Worm (Caenorhabditis elegans): ENCODE measurements around the gene C14C6.8.

Gene C14C6.8

DNA sequence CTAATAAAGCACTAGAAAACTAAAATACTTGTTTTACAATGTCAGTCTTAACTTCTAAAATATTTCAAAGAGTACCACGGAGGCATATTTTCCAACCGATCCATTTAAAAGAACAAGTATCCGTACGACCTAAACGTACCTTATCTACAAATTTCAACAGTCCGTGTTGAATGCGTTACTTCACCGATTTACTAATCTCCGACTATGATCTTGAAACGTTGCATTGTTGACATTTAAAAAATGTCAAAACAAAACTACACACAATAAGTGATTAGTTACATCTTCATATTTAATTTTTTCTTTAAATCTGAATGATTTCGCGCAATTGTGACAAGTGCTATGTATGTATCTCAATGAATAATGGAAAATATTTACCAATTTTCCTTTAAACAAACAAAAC lies 44.9 kb upstream of the C14C6.8 start:
- TF ChIP-seq ceh-45 (GFP tag; IDR thresholded peaks at IDR 0.05) = no peak

DNA sequence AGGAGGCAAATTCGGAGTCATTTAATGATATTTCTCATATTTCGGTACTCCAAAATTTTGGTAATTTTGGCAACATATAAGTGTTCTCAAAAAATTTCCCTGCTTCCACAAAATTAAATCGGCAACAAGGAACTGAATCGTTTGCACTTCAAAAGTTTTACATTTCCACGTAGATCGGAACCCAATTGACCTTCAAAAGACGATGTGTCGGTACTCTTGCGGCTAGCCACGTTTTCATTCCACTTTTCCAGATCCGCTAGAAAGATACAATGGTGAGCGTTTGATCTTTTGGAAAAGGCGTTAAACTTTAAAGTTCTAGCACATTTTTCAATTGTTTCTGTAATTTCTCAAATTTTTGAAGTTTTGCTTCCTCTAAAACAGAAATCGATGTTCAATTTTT lies 44.0 kb upstream of the C14C6.8 start:
- no peak for TF ChIP-seq K02D7.2 (tag; optimal IDR thresholded peaks at IDR 0.05)
- TF ChIP-seq hlh-13 (GFP tag; optimal IDR thresholded peaks at IDR 0.05) = no peak
- no peak for TF ChIP-seq pax-1 (tag; optimal IDR thresholded peaks at IDR 0.05)
- no peak for TF ChIP-seq npax-4 (tag; optimal IDR thresholded peaks at IDR 0.05)
- TF ChIP-seq hlh-15 (tag; optimal IDR thresholded peaks at IDR 0.05) = no peak
- no peak for TF ChIP-seq ets-4 (tag; optimal IDR thresholded peaks at IDR 0.05)
- no peak for TF ChIP-seq ceh-45 (GFP tag; IDR thresholded peaks at IDR 0.05)
- TF ChIP-seq madf-2 (tag; optimal IDR thresholded peaks at IDR 0.05) = no peak
- TF ChIP-seq pqm-1 (tag; optimal IDR thresholded peaks at IDR 0.05) = no peak
- no peak for TF ChIP-seq tbx-7 (tag; optimal IDR thresholded peaks at IDR 0.05)
- TF ChIP-seq ceh-48 (tag; optimal IDR thresholded peaks at IDR 0.05) = no peak
- no peak for TF ChIP-seq mec-3 (tag; optimal IDR thresholded peaks at IDR 0.05; ENCODE audit: borderline replicate concordance)
- no peak for TF ChIP-seq fkh-10 (GFP tag; optimal IDR thresholded peaks at IDR 0.05)
- TF ChIP-seq ceh-9 (tag; optimal IDR thresholded peaks at IDR 0.05) = no peak
- no peak for TF ChIP-seq ref-2 (tag; optimal IDR thresholded peaks at IDR 0.05)

DNA sequence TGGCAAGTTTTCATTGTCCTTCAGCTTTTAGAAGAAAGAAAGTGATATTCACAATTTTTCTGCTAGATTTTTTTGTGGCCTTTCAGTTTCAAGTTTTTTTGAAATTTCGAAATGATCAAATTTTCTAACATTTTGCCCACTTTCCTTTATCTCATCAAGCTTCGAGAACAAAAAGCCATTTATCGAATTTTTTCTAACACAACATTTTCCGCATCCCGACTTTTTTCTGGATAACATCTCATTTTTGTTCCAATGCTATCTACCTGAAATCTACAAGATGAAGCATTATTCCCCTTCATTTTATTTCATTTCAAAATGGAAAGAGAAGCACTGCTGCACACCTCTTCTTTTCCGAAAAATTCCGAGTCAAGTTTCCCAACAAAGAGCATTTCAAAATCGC lies 40.0 kb upstream of the C14C6.8 start, which contains the start of gene ZK488.5:
ZK488.5 (plus strand) TSS at position 301 of the 400 bp plus-strand sequence.
- TF ChIP-seq K02D7.2 (tag; optimal IDR thresholded peaks at IDR 0.05) (no peak), hlh-15 (tag; optimal IDR thresholded peaks at IDR 0.05) (no peak), rnt-1 (tag; optimal IDR thresholded peaks at IDR 0.05) (no peak), unc-86 (tag; optimal IDR thresholded peaks at IDR 0.05) (no peak), pha-2 (tag; optimal IDR thresholded peaks at IDR 0.05) (no peak), unc-55 (GFP tag; optimal IDR thresholded peaks at IDR 0.05) (no peak), npax-4 (tag; optimal IDR thresholded peaks at IDR 0.05) (no peak), T23F11.4 (GFP tag; optimal IDR thresholded peaks at IDR 0.05) (no peak), lim-6 (tag; optimal IDR thresholded peaks at IDR 0.05) (no peak)

DNA sequence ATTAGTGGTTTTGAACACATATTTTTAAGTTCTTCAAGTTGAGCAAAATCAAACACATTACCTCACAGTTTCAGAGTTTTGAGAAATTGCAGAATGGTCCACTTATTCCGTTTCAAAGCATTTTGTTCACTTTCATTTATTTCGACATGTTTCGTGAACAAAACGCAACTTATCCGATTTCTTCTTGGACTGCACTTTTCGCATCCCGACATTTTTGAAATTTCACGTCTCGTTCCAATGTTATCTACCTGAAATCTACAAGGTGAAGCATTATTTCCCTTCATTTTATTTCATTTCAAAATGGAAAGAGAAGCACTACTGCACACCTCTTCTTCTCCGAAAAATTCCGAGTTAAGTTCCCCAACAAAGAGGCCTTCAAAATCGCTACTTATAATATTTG lies 37.2 kb upstream of the C14C6.8 start, which contains the start of gene ZK488.6:
ZK488.6 (plus strand) TSS at position 301 of the 400 bp plus-strand sequence.
- TF ChIP-seq ceh-48 (tag; optimal IDR thresholded peaks at IDR 0.05) (no peak), unc-42 (tag; optimal IDR thresholded peaks at IDR 0.05) (no peak), ref-2 (tag; optimal IDR thresholded peaks at IDR 0.05) (no peak), ceh-14 (tag; optimal IDR thresholded peaks at IDR 0.05) (no peak)

DNA sequence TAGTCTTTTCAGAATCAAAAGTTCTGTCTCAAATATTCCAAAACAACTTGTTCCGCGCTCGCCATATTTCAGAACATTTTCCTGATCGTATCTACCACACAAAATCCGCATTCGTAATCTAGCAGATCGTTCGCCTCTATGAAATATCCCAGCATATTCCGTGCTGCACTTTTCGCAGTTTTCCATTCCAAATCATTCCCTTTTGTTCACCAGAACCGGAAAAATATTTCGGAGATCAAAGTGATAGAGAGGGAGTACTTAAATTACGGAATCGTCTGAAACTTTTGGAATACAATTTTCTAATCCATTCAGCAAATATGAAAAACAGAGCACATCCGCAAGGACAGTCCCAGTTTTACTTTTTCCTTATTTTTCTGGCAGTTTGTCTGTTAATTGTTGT lies 34.9 kb upstream of the C14C6.8 start, which contains the start of gene K06H6.1:
K06H6.1 (plus strand) TSS at position 301 of the 400 bp plus-strand sequence.
- no peak for TF ChIP-seq syd-9 (tag; optimal IDR thresholded peaks at IDR 0.05)
- TF ChIP-seq ref-2 (tag; optimal IDR thresholded peaks at IDR 0.05) = no peak
- no peak for TF ChIP-seq mec-3 (tag; optimal IDR thresholded peaks at IDR 0.05; ENCODE audit: borderline replicate concordance)
- no peak for TF ChIP-seq pha-4 (tag; optimal IDR thresholded peaks at IDR 0.05)
- no peak for TF ChIP-seq sox-2 (GFP tag; IDR thresholded peaks at IDR 0.05)
- TF ChIP-seq C08G9.2 (tag; optimal IDR thresholded peaks at IDR 0.05) = no peak
- no peak for TF ChIP-seq lin-11 (tag; optimal IDR thresholded peaks at IDR 0.05)
- no peak for TF ChIP-seq gmeb-2 (tag; optimal IDR thresholded peaks at IDR 0.05)

DNA sequence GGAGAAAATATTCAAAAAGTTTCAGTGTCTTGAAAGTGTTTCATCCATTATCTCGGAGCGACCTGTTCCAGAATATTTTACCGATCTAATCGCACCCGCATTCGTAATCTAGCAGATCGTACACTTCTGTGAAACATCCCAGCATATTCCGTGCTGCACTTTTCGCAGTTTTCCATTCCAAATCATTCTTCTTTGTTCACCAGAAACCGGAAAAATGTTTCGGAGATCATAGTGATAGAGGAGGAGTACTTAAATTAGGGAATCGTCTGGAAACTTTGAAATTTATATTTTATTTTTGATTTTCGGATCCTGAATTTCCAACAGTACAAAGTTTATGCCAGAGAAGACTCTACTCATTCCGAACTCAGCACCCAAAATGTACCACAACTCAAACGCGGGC lies 32.5 kb upstream of the C14C6.8 start, which contains the start of gene K06H6.2:
K06H6.2 (plus strand) TSS at position 301 of the 400 bp plus-strand sequence.
- TF ChIP-seq nhr-11 (tag; optimal IDR thresholded peaks at IDR 0.05) = no peak
- no peak for TF ChIP-seq gmeb-2 (tag; optimal IDR thresholded peaks at IDR 0.05)
- TF ChIP-seq pat-9 (tag; optimal IDR thresholded peaks at IDR 0.05) = no peak
- TF ChIP-seq ceh-19 (GFP tag; optimal IDR thresholded peaks at IDR 0.05) = no peak
- TF ChIP-seq nhr-232 (tag; optimal IDR thresholded peaks at IDR 0.05) = no peak
- TF ChIP-seq syd-9 (tag; optimal IDR thresholded peaks at IDR 0.05) = no peak
